Worm (Caenorhabditis elegans) whole organism, mixed stage, embryonic: ENCODE data around the gene arrd-23.

Experiments used
- blmp-1 ChIP-seq: fragments of 150-350 bp; optimal IDR thresholded peaks from 2 replicates; lab custom pipeline; 2014; ENCODE audit warnings: missing biosample characterization, missing genetic modification characterization
- ceh-43 ChIP-seq: fragments of 200-800 bp; sonication (Bioruptor generic); optimal IDR thresholded peaks from 2 replicates; lab custom pipeline; 2018; ENCODE audit warnings: mild to moderate bottlenecking, missing genetic modification characterization, moderate library complexity, missing compliant biosample characterization
- ceh-83 ChIP-seq: fragments of 200-800 bp; sonication (Bioruptor generic); optimal IDR thresholded peaks from 2 replicates; lab custom pipeline; 2018; ENCODE audit warnings: mild to moderate bottlenecking, missing genetic modification characterization, missing compliant biosample characterization
- cnd-1 ChIP-seq: fragments of 200-800 bp; sonication (Bioruptor generic); optimal IDR thresholded peaks from 2 replicates; lab custom pipeline; 2018; ENCODE audit warnings: mild to moderate bottlenecking, missing genetic modification characterization, missing compliant biosample characterization
- elt-3 ChIP-seq: fragments of 150-350 bp; optimal IDR thresholded peaks from 2 replicates; lab custom pipeline; 2014; ENCODE audit warnings: missing biosample characterization, missing genetic modification characterization
- lsy-2 ChIP-seq: fragments of 150-350 bp; optimal IDR thresholded peaks from 2 replicates; lab custom pipeline; 2014; ENCODE audit warnings: missing biosample characterization, missing genetic modification characterization
- nhr-12 ChIP-seq: fragments of 150-350 bp; optimal IDR thresholded peaks from 2 replicates; lab custom pipeline; 2014; ENCODE audit warnings: missing biosample characterization, missing genetic modification characterization
- nhr-76 ChIP-seq: sonication (generic microtip); optimal IDR thresholded peaks from 2 replicates; lab custom pipeline; 2017; ENCODE audit warnings: missing biosample characterization, missing genetic modification characterization
- pha-4 ChIP-seq: fragments of 150-350 bp; optimal IDR thresholded peaks from 2 replicates; lab custom pipeline; 2018; ENCODE audit warnings: missing biosample characterization, missing genetic modification reagents, missing genetic modification characterization
- sptf-1 ChIP-seq: sonication (generic microtip); optimal IDR thresholded peaks from 2 replicates; lab custom pipeline; 2017; ENCODE audit warnings: mild to moderate bottlenecking, missing genetic modification characterization, moderate library complexity, missing compliant biosample characterization
- unc-120 ChIP-seq: sonication (generic microtip); optimal IDR thresholded peaks from 2 replicates; lab custom pipeline; 2017; ENCODE audit warnings: missing genetic modification characterization, missing compliant biosample characterization; ENCODE audit not compliant: poor library complexity, severe bottlenecking
- unc-62 ChIP-seq: fragments of 150-350 bp; optimal IDR thresholded peaks from 2 replicates; lab custom pipeline; 2014; ENCODE audit warnings: missing biosample characterization, missing genetic modification reagents, missing genetic modification characterization

DNA sequence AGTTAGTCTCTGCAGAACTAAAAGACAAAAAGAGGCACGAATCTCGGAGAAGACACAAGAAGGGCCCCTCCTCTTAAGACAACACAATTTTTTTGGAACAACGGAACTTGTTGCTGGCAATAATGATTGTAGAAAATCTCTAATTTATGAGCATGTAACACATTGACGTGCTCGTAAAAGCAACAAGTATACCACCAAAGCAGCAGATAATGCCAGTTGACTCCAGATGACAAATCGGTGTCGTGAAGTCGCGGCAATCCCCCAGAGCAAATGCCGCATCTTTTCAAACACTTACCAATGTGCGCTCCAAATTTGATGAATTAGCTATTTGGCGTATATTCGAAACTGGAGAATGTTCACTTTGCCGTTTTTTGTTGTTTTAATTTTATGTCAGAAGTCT lies 21.5 kb upstream of the arrd-23 start:
- TF ChIP-seq nhr-12 (tag; lab: Kevin White, UChicago) (no peak), nhr-76 (tag; lab: Kevin White, UChicago) (no peak), sptf-1 (tag; lab: Kevin White, UChicago) (no peak), elt-3 (no peak), unc-120 (tag; lab: Kevin White, UChicago) (no peak), unc-62 (GFP tag; lab: Kevin White, UChicago) (no peak), ceh-83 (GFP tag; lab: Kevin White, UChicago) (no peak), ceh-43 (GFP tag; lab: Kevin White, UChicago) (no peak), lsy-2 (tag; lab: Kevin White, UChicago) (no peak), pha-4 (tag; lab: Kevin White, UChicago) (no peak), cnd-1 (no peak), blmp-1 (no peak)
